Worm (Caenorhabditis elegans): ENCODE results near the gene F18A1.1.

DNA sequence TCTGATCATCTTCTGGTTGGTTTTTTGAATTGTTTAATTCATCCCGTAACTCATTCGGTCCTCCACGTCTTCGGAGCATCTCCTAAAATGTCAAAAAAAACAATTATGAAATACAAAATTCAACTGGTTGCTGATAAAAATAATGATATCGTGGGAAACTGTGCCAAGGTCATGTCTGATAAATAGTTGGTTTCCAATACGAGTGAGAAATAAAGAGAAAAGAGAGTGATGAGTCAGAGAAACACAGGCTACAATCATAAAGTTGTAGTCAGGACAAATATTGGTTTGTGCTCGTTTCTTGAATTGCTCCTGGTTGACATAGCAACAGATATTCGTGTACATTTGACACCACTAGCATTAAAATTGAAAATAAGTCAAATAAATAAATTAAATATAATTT is 20.5 kb downstream of the F18A1.1 start, which contains the start of gene B0495.7:
- TF ChIP-seq scrt-1 (GFP tag; IDR thresholded peaks at IDR 0.05) (no peak), ama-1 (optimal IDR thresholded peaks at IDR 0.05) (no peak), tbx-11 (GFP tag; IDR thresholded peaks at IDR 0.05) (no peak), sea-1 (GFP tag; conservative IDR thresholded peaks at IDR 0.05) (no peak), hnd-1 (tag; optimal IDR thresholded peaks at IDR 0.05) (no peak), ceh-13 (GFP tag; optimal IDR thresholded peaks at IDR 0.05) (no peak), ceh-36 (tag; optimal IDR thresholded peaks at IDR 0.05) (no peak), ets-7 (tag; optimal IDR thresholded peaks at IDR 0.05) (no peak), pes-1 (GFP tag; IDR thresholded peaks at IDR 0.05) (no peak), flt-1 (GFP tag; IDR thresholded peaks at IDR 0.05) (no peak)
